Worm (Caenorhabditis elegans): ENCODE data around the gene aipl-1.
A peak's percentile ranks its signal among the peaks of the same experiment; 100 is the strongest.
"Not testable (repeated sequence)": the region's sequence is repeated elsewhere in the genome, so short reads cannot be mapped to it uniquely, and the experiment has no call there.

The aipl-1 gene

DNA sequence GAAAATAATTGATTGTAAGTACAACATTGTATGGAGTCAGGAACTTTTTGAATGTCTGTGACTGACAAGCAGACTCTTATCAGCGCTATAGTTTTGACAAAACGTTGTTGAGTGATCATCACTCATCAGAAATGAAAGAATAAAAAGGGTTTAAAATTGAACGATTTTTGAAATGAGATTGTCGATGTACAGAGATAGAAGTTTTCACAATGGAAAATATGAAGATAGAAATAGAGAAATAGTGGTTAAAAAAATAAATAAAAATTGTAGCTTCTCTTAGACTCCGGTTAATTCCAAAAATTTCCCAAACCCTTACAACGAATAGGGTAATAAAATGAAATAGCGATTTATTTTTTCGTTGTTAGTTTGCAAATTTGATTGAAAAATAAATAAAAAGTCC, 11.4 kb downstream of the aipl-1 start, which contains the start of gene ugt-30:
ugt-30 (minus strand) TSS at position 101 of the 400 bp plus-strand sequence.
- TF ChIP-seq nhr-84 (tag; optimal IDR thresholded peaks at IDR 0.05); blmp-1 (tag; optimal IDR thresholded peaks at IDR 0.05); efl-3 (GFP tag; optimal IDR thresholded peaks at IDR 0.05): not testable (repeated sequence)

DNA sequence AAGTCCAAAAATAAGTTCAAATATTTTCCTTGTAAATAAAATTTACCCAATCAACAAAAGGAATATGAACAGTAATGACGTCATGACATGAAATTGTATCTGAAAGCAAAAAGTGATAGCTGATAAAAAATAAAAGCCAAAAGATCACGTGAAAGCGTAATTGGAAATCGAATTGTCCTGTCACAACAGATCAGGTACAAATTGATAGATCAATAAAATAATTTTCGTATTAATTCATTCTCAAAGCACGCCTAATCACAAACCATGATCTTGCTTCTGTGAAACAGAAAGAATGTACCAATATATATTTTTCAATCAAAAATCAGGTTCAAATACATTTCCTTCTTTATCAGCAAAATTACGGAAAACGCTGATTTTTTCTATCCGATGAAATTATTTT, 17.1 kb downstream of the aipl-1 start, which contains the start of gene flor-1:
flor-1 (minus strand) TSS at position 101 of the 400 bp plus-strand sequence.
- no peak for TF ChIP-seq unc-98 (GFP tag; IDR thresholded peaks at IDR 0.05)
- TF ChIP-seq nhr-20 (tag; optimal IDR thresholded peaks at IDR 0.05), result peak; percentile 18
- no peak for TF ChIP-seq pax-3 (tag; optimal IDR thresholded peaks at IDR 0.05)
- no peak for TF ChIP-seq rnt-1 (tag; optimal IDR thresholded peaks at IDR 0.05)
- no peak for TF ChIP-seq sptf-1 (tag; optimal IDR thresholded peaks at IDR 0.05)
- no peak for TF ChIP-seq zag-1 (tag; optimal IDR thresholded peaks at IDR 0.05)

DNA sequence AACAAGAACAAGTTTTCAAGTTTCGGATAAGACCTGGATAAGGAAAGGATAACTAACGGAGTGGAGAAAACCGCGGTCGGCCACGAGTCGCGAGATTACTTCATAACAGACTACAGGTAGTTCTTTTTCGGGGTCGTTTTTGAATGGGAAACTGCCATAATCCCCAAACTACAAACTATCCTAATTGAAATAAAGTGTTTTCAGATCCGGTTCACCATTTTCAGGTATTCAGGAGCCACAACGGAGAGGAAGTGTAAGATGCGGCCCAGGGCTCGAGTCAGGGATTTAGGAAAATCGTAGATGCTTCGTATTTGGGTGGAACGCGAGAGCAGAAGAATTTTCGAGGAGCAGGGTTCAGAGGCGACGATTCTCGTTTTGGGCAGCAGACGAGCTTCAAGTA, 20.6 kb downstream of the aipl-1 start, which contains the start of gene T01G5.8:
T01G5.8 (plus strand) TSS at position 301 of the 400 bp plus-strand sequence.
- not testable (repeated sequence) for TF ChIP-seq dsc-1, aha-1, sptf-1 (tag; optimal IDR thresholded peaks at IDR 0.05)

DNA sequence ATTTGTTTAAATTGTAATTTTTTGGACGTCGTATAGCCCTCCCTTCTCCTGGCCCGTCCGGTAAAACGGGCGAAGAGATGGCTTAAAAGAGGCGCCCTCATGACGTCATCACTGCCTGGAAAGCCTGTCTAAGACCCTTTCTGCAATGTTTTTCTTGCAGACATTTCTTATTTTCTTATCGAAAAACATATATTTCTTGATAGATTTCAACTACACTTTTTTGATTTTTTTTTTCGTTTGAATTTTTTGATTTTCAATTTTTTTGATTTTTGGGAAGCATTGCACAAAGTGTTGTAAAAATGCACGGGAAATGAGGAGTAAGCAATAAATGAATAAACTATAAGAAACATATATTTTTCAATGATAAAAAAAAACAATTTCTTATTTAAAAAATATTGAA, 22.6 kb downstream of the aipl-1 start, which contains the start of gene T01G5.6:
T01G5.6 (minus strand) TSS at position 101 of the 400 bp plus-strand sequence.
- TF ChIP-seq ceh-82 (tag; optimal IDR thresholded peaks at IDR 0.05) (no peak), jun-1 (tag; optimal IDR thresholded peaks at IDR 0.05) (no peak), nhr-237 (tag; optimal IDR thresholded peaks at IDR 0.05) (no peak), egl-13 (tag; optimal IDR thresholded peaks at IDR 0.05) (no peak), dsc-1 (tag; optimal IDR thresholded peaks at IDR 0.05) (no peak)

DNA sequence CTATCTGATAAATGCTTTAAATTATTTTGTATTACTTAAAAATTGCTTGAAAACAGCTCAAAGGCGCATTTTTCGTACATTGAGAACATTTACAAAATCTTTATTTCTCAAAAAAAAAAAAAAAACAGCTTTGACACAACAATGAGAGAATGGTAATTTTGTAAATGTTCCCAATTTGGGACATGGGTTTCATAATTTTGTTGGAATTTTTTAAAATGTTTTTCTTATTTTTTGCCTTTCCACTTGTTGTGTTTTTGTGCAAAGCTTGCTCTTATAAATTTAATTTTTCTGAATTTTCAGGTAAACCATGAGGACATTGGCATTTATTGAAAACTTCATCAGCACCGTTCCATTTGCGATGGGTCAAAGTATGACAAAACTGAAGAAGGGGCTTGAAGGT, 24.9 kb downstream of the aipl-1 start, which contains the start of gene T01G5.7:
T01G5.7 (plus strand) TSS at position 301 of the 400 bp plus-strand sequence.
- TF ChIP-seq ceh-8 (GFP tag; optimal IDR thresholded peaks at IDR 0.05) (no peak), fkh-8 (tag; optimal IDR thresholded peaks at IDR 0.05) (no peak), pax-3 (tag; optimal IDR thresholded peaks at IDR 0.05) (no peak), ceh-63 (GFP tag; optimal IDR thresholded peaks at IDR 0.05) (no peak), nhr-90 (tag; optimal IDR thresholded peaks at IDR 0.05; ENCODE audit: poor library complexity) (no peak), nhr-28 (tag; optimal IDR thresholded peaks at IDR 0.05) (no peak), mdl-1 (tag; optimal IDR thresholded peaks at IDR 0.05) (no peak), dpl-1 (GFP tag; optimal IDR thresholded peaks at IDR 0.05) (no peak), aha-1 (tag; optimal IDR thresholded peaks at IDR 0.05) (no peak), unc-86 (tag; optimal IDR thresholded peaks at IDR 0.05) (no peak), irx-1 (tag; optimal IDR thresholded peaks at IDR 0.05) (no peak), zag-1 (tag; optimal IDR thresholded peaks at IDR 0.05) (no peak), mab-9 (GFP tag; IDR thresholded peaks at IDR 0.05) (no peak), efl-3 (GFP tag; optimal IDR thresholded peaks at IDR 0.05) (no peak)

DNA sequence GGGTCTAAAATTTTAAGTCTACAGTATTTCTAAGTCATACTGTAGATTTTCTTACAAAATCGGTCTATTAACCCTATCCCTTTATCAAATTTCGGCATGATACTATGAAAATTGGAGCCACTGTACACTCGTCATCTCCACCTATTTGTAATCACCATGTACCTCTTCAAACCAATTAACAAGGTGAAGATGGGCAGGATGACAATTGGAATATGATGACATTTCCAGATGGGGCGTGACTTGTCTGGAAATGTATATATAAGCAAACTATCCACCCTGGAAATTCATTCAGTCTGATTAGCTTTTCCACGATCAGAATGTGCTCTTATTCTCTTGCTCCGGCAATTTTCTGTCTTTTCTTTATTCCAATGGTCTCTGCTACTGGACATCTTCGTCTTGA, 27.3 kb downstream of the aipl-1 start, which contains the start of gene Y75B12A.2:
Y75B12A.2 (plus strand) TSS at position 301 of the 400 bp plus-strand sequence.
- TF ChIP-seq alr-1 (tag; optimal IDR thresholded peaks at IDR 0.05; ENCODE audit: borderline replicate concordance) (no peak), lin-39 (tag; optimal IDR thresholded peaks at IDR 0.05) (no peak), ces-1 (GFP tag; optimal IDR thresholded peaks at IDR 0.05) (no peak), C04F5.9 (tag; optimal IDR thresholded peaks at IDR 0.05) (no peak), nhr-237 (tag; optimal IDR thresholded peaks at IDR 0.05) (no peak), snpc-4 (tag; optimal IDR thresholded peaks at IDR 0.05) (no peak), skn-1 (tag; optimal IDR thresholded peaks at IDR 0.05) (no peak), lir-3 (tag; optimal IDR thresholded peaks at IDR 0.05; ENCODE audit: poor library complexity) (no peak), F16B12.6 (tag; optimal IDR thresholded peaks at IDR 0.05) (no peak), ceh-63 (GFP tag; optimal IDR thresholded peaks at IDR 0.05) (no peak), ceh-88 (GFP tag; IDR thresholded peaks at IDR 0.05) (no peak), unc-30 (tag; optimal IDR thresholded peaks at IDR 0.05) (no peak), tlp-1 (tag; optimal IDR thresholded peaks at IDR 0.05) (no peak), efl-3 (GFP tag; optimal IDR thresholded peaks at IDR 0.05) (no peak), lin-35 (GFP tag; optimal IDR thresholded peaks at IDR 0.05) (no peak), fos-1 (tag; optimal IDR thresholded peaks at IDR 0.05) (no peak), elt-3 (tag; optimal IDR thresholded peaks at IDR 0.05) (no peak), mef-2 (tag; optimal IDR thresholded peaks at IDR 0.05) (no peak)
